Fruit fly (Drosophila melanogaster): Measurements from ENCODE around the gene Naa40.

DNA sequence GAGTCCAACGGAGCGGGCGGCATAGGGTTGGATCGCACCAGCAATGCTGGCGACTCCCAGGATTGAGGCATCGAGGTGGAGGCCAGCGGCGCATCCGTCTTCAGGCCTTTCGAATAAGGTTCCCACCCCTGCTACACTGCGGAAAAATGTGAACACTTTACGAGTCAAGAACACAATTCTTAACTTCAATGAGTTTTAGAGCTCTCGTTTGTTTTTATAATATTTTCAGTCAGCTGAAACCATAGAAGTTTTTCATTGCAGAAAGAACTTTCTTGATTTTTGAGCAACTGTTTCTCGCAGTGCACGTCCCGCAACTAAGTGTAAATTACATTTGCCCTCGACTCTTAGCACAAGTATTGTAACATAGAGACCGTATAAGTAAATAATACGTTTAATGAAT lies 28.4 kb downstream of the Naa40 start:
- TF ChIP-seq br (GFP tag; optimal IDR thresholded peaks at IDR 0.05), result no peak
- no peak for TF ChIP-seq pan (optimal IDR thresholded peaks at IDR 0.05)
- TF ChIP-seq CG9705 (GFP tag; optimal IDR thresholded peaks at IDR 0.05), result no peak
- TF ChIP-seq fru (GFP tag; optimal IDR thresholded peaks at IDR 0.05), result no peak
- no peak for TF ChIP-seq jim (GFP tag; optimal IDR thresholded peaks at IDR 0.05)
- no peak for TF ChIP-seq dmrt93B (GFP tag; optimal IDR thresholded peaks at IDR 0.05)
- no peak for TF ChIP-seq brk (GFP tag; optimal IDR thresholded peaks at IDR 0.05)
- no peak for TF ChIP-seq h (GFP tag; optimal IDR thresholded peaks at IDR 0.05)
- TF ChIP-seq psq (GFP tag; optimal IDR thresholded peaks at IDR 0.05), result no peak
- TF ChIP-seq Abd-B (GFP tag; optimal IDR thresholded peaks at IDR 0.05), result no peak
- no peak for TF ChIP-seq OdsH (GFP tag; optimal IDR thresholded peaks at IDR 0.05)
- no peak for TF ChIP-seq Hr83 (GFP tag; optimal IDR thresholded peaks at IDR 0.05; ENCODE audit: poor library complexity, severe bottlenecking)
- TF ChIP-seq Dfd (GFP tag; optimal IDR thresholded peaks at IDR 0.05), result no peak
- TF ChIP-seq N (GFP tag; optimal IDR thresholded peaks at IDR 0.05), result no peak

Measured in whole organism, wandering third instar larva.